Worm (Caenorhabditis elegans) whole organism, early embryonic: Measurements from ENCODE around the gene memi-1.

Experiments used
- B0310.2 ChIP-seq: sonication (generic microtip); optimal IDR thresholded peaks from 2 replicates; lab custom pipeline; 2016; ENCODE audit warnings: mild to moderate bottlenecking, missing genetic modification characterization, missing compliant biosample characterization
- F13C5.2 ChIP-seq: sonication (generic microtip); optimal IDR thresholded peaks from 2 replicates; lab custom pipeline; 2017; ENCODE audit warnings: mild to moderate bottlenecking, missing genetic modification characterization, inconsistent platforms, missing compliant biosample characterization
- aly-1 ChIP-seq: sonication (generic microtip); optimal IDR thresholded peaks from 2 replicates; lab custom pipeline; 2016; ENCODE audit warnings: missing genetic modification characterization, missing compliant biosample characterization
- ama-1 ChIP-seq: fragments of 150-350 bp; optimal IDR thresholded peaks from 2 replicates; lab custom pipeline; 2014
- ceh-13 ChIP-seq: fragments of 200-800 bp; sonication (Bioruptor generic); optimal IDR thresholded peaks from 2 replicates; lab custom pipeline; 2018; ENCODE audit warnings: mild to moderate bottlenecking, missing genetic modification characterization, missing compliant biosample characterization
- ceh-36 ChIP-seq: sonication (generic microtip); optimal IDR thresholded peaks from 2 replicates; lab custom pipeline; 2016; ENCODE audit warnings: missing genetic modification characterization, inconsistent platforms, missing compliant biosample characterization
- ets-7 ChIP-seq: sonication (generic microtip); optimal IDR thresholded peaks from 2 replicates; lab custom pipeline; 2016; ENCODE audit warnings: missing genotype, missing genetic modification characterization, missing compliant biosample characterization
- flt-1 ChIP-seq: fragments of 200-800 bp; sonication (Bioruptor generic); IDR thresholded peaks from 2 replicates; pipeline ENCODE4 v1.3.6; 2022; ENCODE audit warnings: missing genetic modification characterization, missing compliant biosample characterization
- hmbx-1 ChIP-seq: sonication (generic microtip); optimal IDR thresholded peaks from 2 replicates; lab custom pipeline; 2016; ENCODE audit warnings: mild to moderate bottlenecking, missing genetic modification characterization, missing compliant biosample characterization
- hmg-4 ChIP-seq: fragments of 200-800 bp; sonication (Bioruptor generic); optimal IDR thresholded peaks from 2 replicates; lab custom pipeline; 2018; ENCODE audit warnings: mild to moderate bottlenecking, missing genetic modification characterization, missing compliant biosample characterization
- pes-1 ChIP-seq: fragments of 200-800 bp; sonication (Bioruptor generic); IDR thresholded peaks from 2 replicates; pipeline ENCODE4 v1.3.6; 2022; ENCODE audit warnings: missing genetic modification reagents, missing genetic modification characterization, missing compliant biosample characterization
- scrt-1 ChIP-seq: fragments of 200-800 bp; sonication (Bioruptor generic); IDR thresholded peaks from 2 replicates; pipeline ENCODE4 v1.3.6; 2022; ENCODE audit warnings: missing genetic modification characterization, missing compliant biosample characterization
- sea-1 ChIP-seq: fragments of 200-800 bp; sonication (Bioruptor generic); conservative IDR thresholded peaks from 2 replicates; pipeline ENCODE4 v1.3.6; 2022; ENCODE audit warnings: missing genetic modification characterization, missing compliant biosample characterization
- tbx-11 ChIP-seq: fragments of 200-800 bp; sonication (Bioruptor generic); IDR thresholded peaks from 2 replicates; pipeline ENCODE4 v1.3.6; 2022; ENCODE audit warnings: missing genetic modification characterization, missing compliant biosample characterization
- tbx-37 ChIP-seq: fragments of 200-800 bp; sonication (Bioruptor generic); conservative IDR thresholded peaks from 2 replicates; pipeline ENCODE4 v1.3.6; 2022; ENCODE audit warnings: missing genetic modification reagents, missing genetic modification characterization, missing compliant biosample characterization
- tra-4 ChIP-seq: sonication (generic microtip); optimal IDR thresholded peaks from 2 replicates; lab custom pipeline; 2017; ENCODE audit warnings: missing genetic modification characterization, missing compliant biosample characterization

The memi-1 gene

ce11 chrIV:4749155-4749554 is 11.1 kb downstream of the memi-1 start:
- no peak for TF ChIP-seq scrt-1
- TF ChIP-seq F13C5.2 (tag; lab: Kevin White, UChicago) = no peak
- TF ChIP-seq sea-1 (GFP tag; lab: Robert Waterston, UW) = no peak
- no peak for TF ChIP-seq tra-4
- TF ChIP-seq ceh-36 (tag; lab: Kevin White, UChicago) = no peak
- TF ChIP-seq hmbx-1 (tag; lab: Kevin White, UChicago) = no peak
- no peak for TF ChIP-seq tbx-37 (GFP tag; lab: Robert Waterston, UW)
- TF ChIP-seq tbx-11 (GFP tag; lab: Robert Waterston, UW) = no peak
- TF ChIP-seq ama-1 (lab: Kevin White, UChicago) = no peak
- no peak for TF ChIP-seq B0310.2 (tag; lab: Kevin White, UChicago)
- TF ChIP-seq aly-1 (tag; lab: Kevin White, UChicago) = no peak
- TF ChIP-seq ceh-13 (GFP tag; lab: Kevin White, UChicago) = no peak
- no peak for TF ChIP-seq flt-1 (GFP tag; lab: Robert Waterston, UW)
- no peak for TF ChIP-seq ets-7 (tag; lab: Kevin White, UChicago)
- no peak for TF ChIP-seq pes-1

ce11 chrIV:4748408-4749105 is 11.7 kb downstream of the memi-1 start, which contains the start of gene cyc-2.1:
Gene cyc-2.1 (minus strand): TSS chrIV:4749012.
- TF ChIP-seq hmg-4 (GFP tag; lab: Kevin White, UChicago) (peak; percentile 49), ceh-13 (GFP tag; lab: Kevin White, UChicago) (no peak), F13C5.2 (tag; lab: Kevin White, UChicago) (peak; percentile 38), tbx-37 (GFP tag; lab: Robert Waterston, UW) (no peak), tbx-11 (GFP tag; lab: Robert Waterston, UW) (0 out of 2 replicates have a peak, but pooled peaks have one; percentile 31), scrt-1 (peak; percentile 64), sea-1 (GFP tag; lab: Robert Waterston, UW) (0 out of 2 replicates have a peak, but pooled peaks have one; percentile 28), flt-1 (GFP tag; lab: Robert Waterston, UW) (0 out of 2 replicates have a peak, but pooled peaks have one; percentile 4), ama-1 (lab: Kevin White, UChicago) (peak; percentile 3)

DNA sequence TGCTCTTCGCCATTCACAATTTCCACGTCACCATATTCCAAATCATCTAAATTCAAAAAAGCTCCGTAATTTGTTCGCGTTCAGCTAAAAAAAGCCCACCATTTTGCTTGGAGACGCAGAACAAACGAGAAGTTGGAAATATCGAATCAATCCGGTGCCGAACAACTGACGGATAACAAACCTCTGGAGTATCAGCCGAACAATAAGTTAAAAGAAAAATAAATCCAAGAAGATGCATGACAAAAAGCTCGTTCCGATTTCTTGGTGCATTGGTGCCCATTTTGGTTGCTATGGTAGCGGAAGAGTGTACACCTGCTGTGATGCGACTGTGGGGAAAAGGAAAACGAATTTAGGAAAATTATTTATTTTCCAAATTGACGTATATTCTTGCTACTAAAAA is 12.7 kb downstream of the memi-1 start, which contains the start of gene tctn-1:
Gene tctn-1 (minus strand): TSS at position 280 of the 400 bp plus-strand sequence.
- TF ChIP-seq flt-1 (GFP tag; lab: Robert Waterston, UW) (no peak), ama-1 (lab: Kevin White, UChicago) (peak; percentile 14), tbx-11 (GFP tag; lab: Robert Waterston, UW) (no peak), sea-1 (GFP tag; lab: Robert Waterston, UW) (no peak)

ce11 chrIV:4745422-4745821 is 14.8 kb downstream of the memi-1 start, which contains the start of gene timm-17B.1:
Gene timm-17B.1 (minus strand): TSS chrIV:4745492.
- TF ChIP-seq pes-1 (0 out of 2 replicates have a peak, but pooled peaks have one; percentile 34), F13C5.2 (tag; lab: Kevin White, UChicago) (peak; percentile 34), scrt-1 (no peak), flt-1 (GFP tag; lab: Robert Waterston, UW) (no peak)

DNA sequence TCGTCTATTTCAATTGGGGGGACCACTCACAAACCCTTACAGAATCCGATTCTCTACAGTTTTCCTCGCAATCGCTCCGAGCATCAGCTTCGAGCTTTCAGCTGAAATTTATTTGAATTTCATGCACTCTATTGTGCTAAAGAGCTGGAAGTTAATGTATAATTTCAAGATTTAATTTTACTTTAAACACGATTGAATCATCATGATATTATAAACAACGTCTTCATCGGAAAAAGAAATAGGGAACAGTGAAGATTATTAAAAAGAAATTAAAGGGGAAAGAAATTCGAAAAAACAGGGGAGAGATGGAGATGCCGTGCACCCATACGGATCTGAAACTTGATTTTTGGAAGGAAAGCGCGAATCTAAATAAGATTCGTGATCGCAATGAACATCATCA is 16.1 kb downstream of the memi-1 start, which contains the start of gene hoe-1:
Gene hoe-1 (minus strand): TSS at position 101 of the 400 bp plus-strand sequence.
- no peak for TF ChIP-seq ceh-36 (tag; lab: Kevin White, UChicago)
- no peak for TF ChIP-seq pes-1
- no peak for TF ChIP-seq F13C5.2 (tag; lab: Kevin White, UChicago)
- no peak for TF ChIP-seq hmg-4 (GFP tag; lab: Kevin White, UChicago)
- TF ChIP-seq flt-1 (GFP tag; lab: Robert Waterston, UW) = no peak
- no peak for TF ChIP-seq tra-4
- no peak for TF ChIP-seq hmbx-1 (tag; lab: Kevin White, UChicago)
- TF ChIP-seq scrt-1 = no peak
- no peak for TF ChIP-seq ama-1 (lab: Kevin White, UChicago)

DNA sequence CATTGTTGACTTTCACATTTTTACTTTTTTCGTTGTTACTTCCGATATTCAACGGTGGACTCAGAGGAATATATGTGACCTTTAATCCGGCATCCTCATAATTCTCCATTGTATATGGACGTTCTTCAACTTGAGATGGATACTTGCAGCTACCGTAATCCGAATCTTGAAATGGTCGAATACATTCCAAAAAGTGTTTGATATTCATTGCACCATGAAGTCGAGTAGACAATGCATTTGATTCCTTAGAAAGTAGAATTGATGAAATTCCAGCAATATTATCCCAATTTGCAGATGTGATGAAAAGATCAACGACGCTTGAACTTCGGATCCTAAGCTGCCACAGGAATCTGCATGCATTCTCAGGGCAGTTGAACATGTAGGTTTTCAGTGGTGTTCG is 17.7 kb downstream of the memi-1 start:
- TF ChIP-seq ama-1 (lab: Kevin White, UChicago) (no peak), hmg-4 (GFP tag; lab: Kevin White, UChicago) (no peak), flt-1 (GFP tag; lab: Robert Waterston, UW) (no peak), tbx-37 (GFP tag; lab: Robert Waterston, UW) (no peak), ceh-13 (GFP tag; lab: Kevin White, UChicago) (no peak), ets-7 (tag; lab: Kevin White, UChicago) (no peak), F13C5.2 (tag; lab: Kevin White, UChicago) (no peak), B0310.2 (tag; lab: Kevin White, UChicago) (no peak), sea-1 (GFP tag; lab: Robert Waterston, UW) (no peak)

DNA sequence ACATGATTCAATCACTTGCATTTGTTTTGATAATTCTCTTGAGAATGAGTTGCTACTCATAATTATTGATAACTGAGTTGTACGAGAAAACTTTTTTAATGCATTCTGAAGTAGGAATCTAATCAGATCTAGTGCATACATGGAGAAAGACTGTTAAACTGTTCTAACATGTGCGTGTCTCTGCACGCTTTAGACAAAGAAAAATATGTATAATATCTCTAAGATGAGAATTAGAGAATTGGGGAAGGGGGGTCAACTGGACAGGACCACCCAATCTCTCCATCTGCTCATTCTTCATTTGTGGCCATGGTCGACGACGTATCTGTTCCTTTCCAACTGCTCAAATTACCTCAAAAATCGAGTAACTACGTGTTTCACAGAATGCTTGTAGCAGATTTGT is 23.0 kb downstream of the memi-1 start, which contains the start of gene fbxb-78:
Gene fbxb-78 (plus strand): TSS at position 301 of the 400 bp plus-strand sequence.
- no peak for TF ChIP-seq ceh-13 (GFP tag; lab: Kevin White, UChicago)

DNA sequence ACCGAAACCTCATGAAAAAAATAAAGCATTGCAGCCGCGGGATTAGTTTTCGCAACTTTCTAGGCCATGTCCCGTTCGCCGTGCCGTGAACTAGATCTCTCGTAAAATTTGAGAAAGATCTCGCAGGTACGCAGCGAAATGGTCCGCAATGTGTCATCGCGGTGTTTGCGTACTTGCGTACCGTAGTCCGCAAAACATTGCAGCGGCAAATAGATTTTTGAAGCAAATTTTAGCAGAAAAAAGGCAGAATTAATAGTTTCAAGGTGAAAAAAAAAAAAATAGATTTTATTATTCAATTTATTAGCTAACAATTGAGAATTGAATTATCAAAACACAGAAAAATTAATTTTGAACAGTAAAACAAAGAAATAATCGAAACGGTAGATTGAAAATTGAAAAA is 32.3 kb downstream of the memi-1 start:
- TF ChIP-seq pes-1 = peak; percentile 73
- peak; percentile 3 for TF ChIP-seq F13C5.2 (tag; lab: Kevin White, UChicago)
- TF ChIP-seq tbx-11 (GFP tag; lab: Robert Waterston, UW) = 0 out of 2 replicates have a peak, but pooled peaks have one; percentile 50
- peak; percentile 67; the same call in 1 of the 2 replicates for TF ChIP-seq sea-1 (GFP tag; lab: Robert Waterston, UW)
- peak; percentile 51; the same call in 1 of the 2 replicates for TF ChIP-seq scrt-1
- TF ChIP-seq tbx-37 (GFP tag; lab: Robert Waterston, UW) = peak; percentile 56; the same call in 1 of the 2 replicates
